Fruit fly (Drosophila melanogaster) Kc167 (cell line): ENCODE data around the gene CG11262.

Experiments
- Myc ChIP-seq: fragments of >200 bp; optimal IDR thresholded peaks from 2 replicates; lab custom pipeline; 2017; ENCODE audit warnings: missing external identifiers
- Sin3A ChIP-seq: fragments of >200 bp; optimal IDR thresholded peaks from 2 replicates; lab custom pipeline; 2018; ENCODE audit warnings: missing external identifiers
- h ChIP-seq: fragments of >200 bp; optimal IDR thresholded peaks from 3 replicates; lab custom pipeline; 2018; ENCODE audit warnings: missing external identifiers
- insv ChIP-seq: fragments of >200 bp; optimal IDR thresholded peaks from 3 replicates; lab custom pipeline; 2018; ENCODE audit warnings: missing external identifiers
- psq ChIP-seq: fragments of >200 bp; optimal IDR thresholded peaks from 2 replicates; lab custom pipeline; 2017; ENCODE audit warnings: missing external identifiers
- ttk ChIP-seq: sonication (Bioruptor generic); optimal IDR thresholded peaks from 2 replicates; lab custom pipeline; 2017; ENCODE audit warnings: missing external identifiers

CG11262 gene

DNA sequence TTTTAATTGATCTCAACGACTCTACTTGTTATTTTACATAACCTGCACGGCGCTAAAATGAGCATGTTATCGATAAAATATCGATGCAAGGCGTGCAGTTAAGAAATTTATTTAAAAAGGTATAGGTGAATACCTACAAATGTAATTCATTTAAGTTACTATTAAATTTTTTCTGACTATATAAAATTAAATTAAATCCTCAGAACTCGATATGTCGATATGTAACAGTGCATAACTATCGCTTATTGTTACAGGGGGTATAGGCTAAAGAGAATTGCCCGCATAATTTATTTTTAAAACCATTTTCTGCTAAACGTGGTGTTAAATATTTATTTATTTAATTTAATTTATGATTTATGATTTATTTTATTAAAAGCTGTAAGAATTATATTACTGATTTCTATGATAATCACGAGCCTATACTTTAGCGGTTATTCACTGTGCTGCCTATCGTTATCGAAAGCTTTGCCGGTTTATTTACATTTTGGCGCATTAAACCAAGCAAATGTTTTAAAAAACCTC lies 22.9 kb downstream of the CG11262 start, which contains the start of the genes mRpL20 and Icmt:
Gene mRpL20 (minus strand): TSS at position 65 of the 522 bp plus-strand sequence.
Gene Icmt (plus strand): TSS at position 464 of the 522 bp plus-strand sequence.
- TF ChIP-seq insv (lab: Kevin White, UChicago) (no peak), Myc (lab: Kevin White, UChicago) (no peak), ttk (lab: Kevin White, UChicago) (no peak), h (lab: Kevin White, UChicago) (no peak), Sin3A (no peak), psq (lab: Kevin White, UChicago) (no peak)

DNA sequence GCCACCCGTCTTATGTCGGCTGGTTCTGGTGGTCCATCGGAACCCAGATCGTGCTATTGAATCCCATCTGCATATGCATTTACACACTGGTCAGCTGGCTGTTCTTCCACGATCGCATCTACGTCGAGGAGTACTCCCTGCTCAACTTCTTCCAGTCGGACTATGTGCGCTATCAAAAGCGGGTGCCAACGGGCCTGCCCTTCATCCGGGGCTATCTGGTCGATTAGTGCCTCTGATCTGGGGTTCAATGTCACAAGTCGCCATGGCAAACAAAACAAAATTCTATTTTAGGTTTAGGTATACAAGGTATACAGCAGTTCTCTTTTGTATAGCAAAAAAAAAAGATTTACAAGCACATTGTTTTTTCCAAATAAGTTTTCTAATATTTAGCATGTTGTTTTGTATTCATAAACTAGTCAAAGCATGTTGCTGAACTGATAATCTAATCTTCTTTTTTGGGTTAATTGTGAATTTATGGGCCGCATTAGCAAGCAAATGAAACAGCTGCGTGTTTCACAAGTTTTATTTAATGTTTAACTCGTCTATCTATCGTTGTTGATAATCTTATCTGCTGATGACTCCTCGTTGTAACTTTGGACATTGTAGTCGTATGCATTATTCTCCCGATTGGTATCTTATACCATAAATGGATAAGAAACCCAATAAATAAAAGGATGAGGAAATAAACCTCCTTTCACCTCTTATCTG lies 24.5 kb downstream of the CG11262 start:
- TF ChIP-seq h (lab: Kevin White, UChicago) (no peak), ttk (lab: Kevin White, UChicago) (no peak), Sin3A (no peak), psq (lab: Kevin White, UChicago) (no peak)

DNA sequence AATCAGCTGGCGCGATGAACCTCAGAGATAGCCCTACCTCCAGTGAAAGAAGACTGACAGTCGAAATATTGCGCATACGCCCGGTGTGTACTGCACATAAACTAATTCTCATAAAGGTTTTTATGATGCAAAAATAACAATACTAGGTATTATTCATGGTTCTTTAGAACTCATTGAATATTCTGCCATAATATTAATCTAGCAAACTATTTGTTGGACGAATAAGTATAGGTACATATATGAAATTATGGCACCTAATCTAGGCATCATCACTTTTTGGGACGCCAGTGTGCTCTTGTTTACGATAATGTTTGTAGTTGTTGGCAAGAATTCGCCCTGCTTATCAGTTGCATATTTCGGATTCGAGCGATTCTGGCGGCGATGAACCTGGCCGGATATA lies 26.8 kb downstream of the CG11262 start:
- no peak for TF ChIP-seq Sin3A
- no peak for TF ChIP-seq Myc (lab: Kevin White, UChicago)
- TF ChIP-seq h (lab: Kevin White, UChicago): no peak
- TF ChIP-seq insv (lab: Kevin White, UChicago): no peak
- TF ChIP-seq psq (lab: Kevin White, UChicago): no peak
- TF ChIP-seq ttk (lab: Kevin White, UChicago): no peak

DNA sequence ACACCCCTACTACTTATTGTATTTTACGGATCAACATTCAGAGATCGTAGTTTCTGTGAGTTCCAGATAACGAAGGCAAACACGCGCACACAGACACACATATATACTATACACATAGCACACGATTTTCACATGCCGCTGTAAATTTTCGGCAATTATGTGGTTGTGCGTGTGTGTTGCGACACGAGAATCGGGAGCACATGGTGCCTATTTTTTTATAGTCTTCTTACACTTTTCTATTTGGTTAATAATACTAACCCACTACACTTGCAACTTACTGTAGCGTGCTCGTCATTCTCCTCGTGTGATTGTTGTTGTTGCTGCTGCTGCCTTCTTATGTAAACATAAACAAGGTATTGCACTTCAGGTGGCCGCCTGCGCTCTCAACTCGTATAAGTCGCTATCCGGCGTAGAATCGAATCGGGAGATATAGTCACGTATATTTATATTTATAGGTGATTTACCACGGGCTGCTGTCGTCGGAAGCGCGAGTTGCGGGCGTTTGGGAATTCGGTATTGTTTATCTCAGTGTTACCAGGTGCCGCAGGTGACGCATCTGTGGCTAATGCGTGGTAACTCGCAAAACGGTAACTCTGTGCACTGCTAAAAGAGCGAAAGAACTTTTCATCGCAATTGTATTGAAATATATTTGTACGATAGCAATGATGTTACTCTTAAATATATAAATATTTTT lies 27.4 kb downstream of the CG11262 start, which contains the start of gene Adk2:
Gene Adk2 (minus strand): TSS at position 529 of the 694 bp plus-strand sequence.
- TF ChIP-seq Myc (lab: Kevin White, UChicago) (no peak), psq (lab: Kevin White, UChicago) (no peak), h (lab: Kevin White, UChicago) (no peak), Sin3A (no peak), ttk (lab: Kevin White, UChicago) (no peak), insv (lab: Kevin White, UChicago) (no peak)

DNA sequence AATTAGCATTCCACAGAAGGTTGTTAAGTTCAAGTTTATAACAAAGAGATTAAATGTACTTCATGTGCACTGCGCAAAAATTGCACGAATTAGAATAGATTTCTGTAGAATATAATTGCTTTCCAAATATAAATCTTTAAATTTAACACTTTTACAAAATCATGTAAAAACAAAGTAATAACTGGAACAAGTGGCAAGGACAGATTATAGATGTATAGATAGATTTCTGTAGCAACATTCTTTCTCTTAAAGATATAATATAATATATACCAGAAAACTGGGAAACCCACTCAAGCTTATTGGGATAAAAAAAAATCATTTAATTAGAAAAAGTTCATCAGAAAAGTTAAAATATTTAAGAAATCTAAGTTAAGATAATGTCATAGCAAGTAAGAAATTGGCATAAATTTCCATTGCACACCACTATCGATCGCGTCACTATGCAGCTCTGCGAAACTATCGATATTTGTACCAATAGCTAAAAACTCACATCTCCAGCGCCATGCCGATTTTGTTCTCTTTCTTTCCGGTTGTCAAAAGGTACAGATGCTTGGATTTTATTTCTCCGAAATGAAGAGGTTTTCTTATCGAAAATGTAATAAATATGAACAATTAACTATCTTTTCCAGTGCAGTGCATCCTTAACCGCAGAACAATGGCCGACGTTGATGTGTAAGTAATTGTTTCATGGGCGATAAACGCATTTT lies 28.1 kb downstream of the CG11262 start, which contains the start of gene RpS12:
Gene RpS12 (plus strand): TSS at position 499 of the 707 bp plus-strand sequence.
- TF ChIP-seq insv (lab: Kevin White, UChicago) (no peak), Sin3A (no peak), psq (lab: Kevin White, UChicago) (no peak), Myc (lab: Kevin White, UChicago) (no peak), ttk (lab: Kevin White, UChicago) (no peak), h (lab: Kevin White, UChicago) (no peak)

DNA sequence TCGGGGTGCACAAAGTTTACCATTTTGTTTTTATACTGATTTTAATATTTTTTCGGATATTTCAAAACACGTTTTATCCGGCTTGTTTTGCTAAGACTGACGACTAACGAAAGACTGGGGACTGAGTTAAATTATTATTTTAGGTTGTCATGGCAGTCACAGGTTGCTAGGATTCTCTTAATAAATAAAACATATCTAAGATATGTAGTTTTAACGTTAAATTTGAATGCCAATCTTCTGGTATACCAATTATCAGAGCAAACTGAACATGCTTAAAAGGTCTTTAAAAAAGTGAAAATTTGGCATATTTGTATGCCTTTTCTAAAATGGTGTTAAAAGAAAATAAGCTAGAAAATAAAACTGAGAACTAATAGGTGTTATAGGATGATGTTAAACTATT lies 31.4 kb downstream of the CG11262 start, which contains the start of gene Zmynd10:
Gene Zmynd10 (minus strand): TSS at position 101 of the 400 bp plus-strand sequence.
- no peak for TF ChIP-seq h (lab: Kevin White, UChicago)
- TF ChIP-seq insv (lab: Kevin White, UChicago): no peak
- TF ChIP-seq Sin3A: no peak

DNA sequence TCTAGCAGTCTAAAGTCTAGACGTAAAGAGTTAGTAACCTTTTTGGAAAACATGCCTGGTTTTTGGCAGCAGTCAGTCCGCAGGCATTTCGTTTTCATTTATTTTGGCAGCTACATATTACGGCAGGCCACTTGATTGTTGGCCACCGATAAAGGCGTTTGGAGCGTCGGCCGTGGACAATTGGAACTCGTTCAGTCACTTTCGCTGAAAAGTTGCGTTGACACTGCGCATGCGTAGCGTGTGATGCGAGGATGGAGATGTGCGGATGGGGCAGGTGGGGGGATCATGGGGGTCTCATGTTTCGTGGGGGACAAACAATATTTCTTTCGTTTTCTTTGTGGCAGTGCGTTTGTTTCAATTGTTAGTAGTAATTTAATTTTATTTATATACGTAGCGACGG lies 31.9 kb downstream of the CG11262 start:
- no peak for TF ChIP-seq h (lab: Kevin White, UChicago)
- no peak for TF ChIP-seq ttk (lab: Kevin White, UChicago)
- TF ChIP-seq Sin3A: no peak
- no peak for TF ChIP-seq Myc (lab: Kevin White, UChicago)
- TF ChIP-seq insv (lab: Kevin White, UChicago): no peak
- TF ChIP-seq psq (lab: Kevin White, UChicago): no peak

DNA sequence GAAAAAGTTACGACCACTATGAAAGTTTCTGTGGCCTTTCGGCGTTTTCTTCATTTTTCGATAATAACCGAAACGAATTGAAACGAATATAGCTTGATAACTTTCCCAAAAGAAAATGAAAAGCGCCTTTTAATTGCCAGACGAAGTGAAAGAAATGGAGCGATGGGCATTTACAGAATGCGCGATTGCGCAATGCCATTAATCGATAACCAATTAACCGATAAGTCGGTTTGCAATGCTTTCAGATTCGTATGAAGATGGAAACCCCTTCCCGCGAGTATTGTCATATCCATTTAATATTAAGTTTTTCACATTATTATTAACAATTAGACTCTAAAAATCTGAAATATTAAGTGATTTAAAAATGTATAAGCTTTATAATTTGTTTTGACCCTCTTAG lies 32.4 kb downstream of the CG11262 start:
- TF ChIP-seq h (lab: Kevin White, UChicago): no peak
- no peak for TF ChIP-seq Sin3A
- no peak for TF ChIP-seq ttk (lab: Kevin White, UChicago)
- no peak for TF ChIP-seq insv (lab: Kevin White, UChicago)
- TF ChIP-seq Myc (lab: Kevin White, UChicago): no peak
- TF ChIP-seq psq (lab: Kevin White, UChicago): no peak

DNA sequence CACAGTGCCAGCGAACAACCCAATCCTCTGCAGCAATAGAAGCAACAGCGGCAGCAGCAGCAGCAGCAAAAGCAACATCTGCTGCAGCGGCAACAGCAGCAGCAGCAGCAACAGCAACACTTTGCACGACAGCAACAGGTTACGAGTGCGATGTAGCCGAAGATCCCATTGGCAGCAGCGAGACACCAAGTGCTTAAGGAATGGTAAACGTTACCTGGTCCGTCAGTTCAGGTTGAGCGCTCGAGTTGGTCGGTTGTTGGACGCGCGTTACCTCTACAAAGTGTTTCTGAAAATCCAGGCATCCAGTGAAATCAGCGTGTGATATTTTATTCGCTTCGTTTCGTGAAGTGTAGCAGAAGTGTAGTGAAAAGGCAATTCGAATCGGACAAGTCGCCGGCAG lies 33.8 kb downstream of the CG11262 start, which contains the start of gene CG17672:
Gene CG17672 (plus strand): TSS at position 223 of the 400 bp plus-strand sequence.
- TF ChIP-seq ttk (lab: Kevin White, UChicago) (no peak), psq (lab: Kevin White, UChicago) (no peak), Sin3A (no peak), h (lab: Kevin White, UChicago) (no peak), insv (lab: Kevin White, UChicago) (no peak), Myc (lab: Kevin White, UChicago) (no peak)

DNA sequence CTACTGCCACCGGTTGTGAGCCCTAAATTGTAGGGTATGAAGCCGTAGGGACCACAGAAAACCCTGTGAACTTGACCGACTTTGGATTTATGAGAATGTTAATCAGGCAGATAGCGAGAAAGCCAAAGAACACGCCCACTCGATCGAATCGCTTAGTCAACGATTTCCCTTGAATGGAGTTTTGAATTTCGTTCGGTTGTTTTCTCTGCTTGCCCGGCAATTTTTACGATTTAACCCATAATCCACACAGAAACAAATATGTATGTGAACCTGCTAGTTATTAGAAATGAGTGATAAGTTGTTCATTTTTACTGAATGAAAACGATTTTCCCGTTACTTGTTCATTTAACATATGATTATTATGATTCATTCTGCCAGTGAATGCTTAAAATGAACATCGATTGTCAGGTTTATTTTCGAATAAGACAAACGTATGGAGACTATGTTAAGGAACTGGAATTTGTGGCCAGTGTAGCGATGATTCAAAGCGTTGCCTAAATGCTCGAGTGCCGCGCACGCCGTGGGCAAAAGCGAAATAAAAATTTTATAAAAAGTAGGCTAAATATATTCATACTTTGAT lies 35.2 kb downstream of the CG11262 start:
- no peak for TF ChIP-seq Sin3A
- no peak for TF ChIP-seq Myc (lab: Kevin White, UChicago)
- TF ChIP-seq h (lab: Kevin White, UChicago): no peak
- no peak for TF ChIP-seq insv (lab: Kevin White, UChicago)
- no peak for TF ChIP-seq ttk (lab: Kevin White, UChicago)
- no peak for TF ChIP-seq psq (lab: Kevin White, UChicago)
